Fruit fly (Drosophila melanogaster) whole organism, embryonic: ENCODE results near the gene CG43137.

Experiments
- Asciz ChIP-seq: fragments of 200-800 bp; sonication (Bioruptor generic); optimal IDR thresholded peaks from 2 replicates; lab custom pipeline; 2017; ENCODE audit warnings: missing biosample characterization, mild to moderate bottlenecking, missing genetic modification characterization, missing genetic modification reagents
- CG10267 ChIP-seq: fragments of 200-800 bp; sonication (Bioruptor generic); optimal IDR thresholded peaks from 2 replicates; lab custom pipeline; 2018; ENCODE audit warnings: missing biosample characterization, mild to moderate bottlenecking, missing genetic modification characterization, moderate library complexity
- CG10431 ChIP-seq: fragments of 200-800 bp; sonication (Bioruptor generic); optimal IDR thresholded peaks from 3 replicates; lab custom pipeline; 2018; ENCODE audit warnings: missing biosample characterization, mild to moderate bottlenecking, missing genetic modification characterization
- CG12769 ChIP-seq: fragments of 200-800 bp; sonication (Bioruptor generic); optimal IDR thresholded peaks from 2 replicates; lab custom pipeline; 2019; ENCODE audit warnings: missing biosample characterization, mild to moderate bottlenecking, missing genetic modification characterization, moderate library complexity
- CG13624 ChIP-seq: fragments of 200-800 bp; sonication (Bioruptor generic); optimal IDR thresholded peaks from 2 replicates; lab custom pipeline; 2016; ENCODE audit warnings: missing biosample characterization, missing genetic modification characterization
- CG14860 ChIP-seq: fragments of 200-800 bp; sonication (Bioruptor generic); IDR thresholded peaks from 3 replicates; pipeline ENCODE4 v1.3.6; 2022; ENCODE audit warnings: missing biosample characterization, missing genetic modification characterization; ENCODE audit not compliant: partially characterized antibody
- CG17912 ChIP-seq: fragments of 200-800 bp; sonication (Bioruptor generic); optimal IDR thresholded peaks from 2 replicates; lab custom pipeline; 2018; ENCODE audit warnings: missing biosample characterization, mild to moderate bottlenecking, missing genetic modification characterization
- CG18764 ChIP-seq: fragments of 200-800 bp; sonication (Bioruptor generic); optimal IDR thresholded peaks from 3 replicates; lab custom pipeline; 2016; ENCODE audit warnings: missing biosample characterization, missing genetic modification characterization
- CG2712 ChIP-seq: fragments of 200-800 bp; optimal IDR thresholded peaks from 3 replicates; lab custom pipeline; 2019; ENCODE audit warnings: missing biosample characterization, mild to moderate bottlenecking, missing genetic modification characterization, moderate library complexity
- CG30431 ChIP-seq: fragments of 200-800 bp; sonication (Bioruptor generic); optimal IDR thresholded peaks from 2 replicates; lab custom pipeline; 2017; ENCODE audit warnings: missing biosample characterization, missing genetic modification characterization
- CG32767 ChIP-seq: fragments of 200-800 bp; sonication (Bioruptor generic); IDR thresholded peaks from 2 replicates; pipeline ENCODE4 v1.3.6; 2022; ENCODE audit warnings: missing biosample characterization, missing genetic modification characterization
- CG33213 ChIP-seq: fragments of 200-800 bp; sonication (Bioruptor generic); optimal IDR thresholded peaks from 3 replicates; lab custom pipeline; 2016; ENCODE audit warnings: missing biosample characterization, missing genetic modification characterization
- CG3726 ChIP-seq: fragments of 200-800 bp; sonication (Bioruptor generic); IDR thresholded peaks from 3 replicates; pipeline ENCODE4, ENCODE4 v1.3.6; 2022; ENCODE audit warnings: missing biosample characterization, missing genetic modification characterization
- CG7556 ChIP-seq: fragments of 200-800 bp; sonication (Bioruptor generic); optimal IDR thresholded peaks from 2 replicates; lab custom pipeline; 2017; ENCODE audit warnings: missing biosample characterization, mild to moderate bottlenecking, missing genetic modification characterization
- CG8765 ChIP-seq: fragments of 200-800 bp; sonication (Bioruptor generic); IDR thresholded peaks from 2 replicates; pipeline ENCODE4 v1.3.6; 2022; ENCODE audit warnings: missing biosample characterization, missing genetic modification characterization
- CHES-1-like ChIP-seq: fragments of 200-800 bp; sonication (Bioruptor generic); optimal IDR thresholded peaks from 2 replicates; lab custom pipeline; 2016; ENCODE audit warnings: missing biosample characterization, missing genetic modification characterization
- Chrac-16 ChIP-seq: fragments of 200-800 bp; sonication (Bioruptor generic); optimal IDR thresholded peaks from 3 replicates; lab custom pipeline; 2016; ENCODE audit warnings: missing biosample characterization, missing genetic modification characterization
- Dip2 ChIP-seq: fragments of 200-800 bp; sonication (Bioruptor generic); IDR thresholded peaks from 2 replicates; pipeline ENCODE4 v1.3.6; 2022; ENCODE audit warnings: missing biosample characterization, missing genetic modification characterization
- Dip3 ChIP-seq: fragments of 200-800 bp; sonication (Bioruptor generic); optimal IDR thresholded peaks from 3 replicates; lab custom pipeline; 2016; ENCODE audit warnings: missing biosample characterization, missing genetic modification characterization
- Gsc ChIP-seq: fragments of 200-800 bp; sonication (Bioruptor generic); IDR thresholded peaks from 2 replicates; pipeline ENCODE4 v1.3.6; 2022; ENCODE audit warnings: missing biosample characterization, missing genetic modification characterization
- HHEX ChIP-seq: fragments of 200-800 bp; sonication (Bioruptor generic); optimal IDR thresholded peaks from 3 replicates; lab custom pipeline; 2017; ENCODE audit warnings: missing biosample characterization, mild to moderate bottlenecking, missing genetic modification characterization, missing genetic modification reagents
- HLHmδ ChIP-seq: fragments of 200-800 bp; sonication (Bioruptor generic); optimal IDR thresholded peaks from 2 replicates; lab custom pipeline; 2018; ENCODE audit warnings: missing biosample characterization, mild to moderate bottlenecking, missing genetic modification characterization, moderate library complexity
- Hand ChIP-seq: fragments of 200-800 bp; sonication (Bioruptor generic); optimal IDR thresholded peaks from 2 replicates; lab custom pipeline; 2017; ENCODE audit warnings: mild to moderate bottlenecking, missing biosample characterization, missing genetic modification reagents, missing genetic modification characterization
- Meics ChIP-seq: fragments of 200-800 bp; sonication (Bioruptor generic); optimal IDR thresholded peaks from 2 replicates; lab custom pipeline; 2017; ENCODE audit warnings: missing biosample characterization, mild to moderate bottlenecking, missing genetic modification characterization
- Ravus ChIP-seq: fragments of 200-800 bp; sonication (Bioruptor generic); IDR thresholded peaks from 2 replicates; pipeline ENCODE4 v1.3.6; 2022; ENCODE audit warnings: missing biosample characterization, missing genetic modification characterization
- Rfx ChIP-seq: fragments of 200-800 bp; sonication (Bioruptor generic); IDR thresholded peaks from 2 replicates; pipeline ENCODE4 v1.3.6; 2022; ENCODE audit warnings: missing biosample characterization, missing genetic modification characterization
- Sox102F ChIP-seq: fragments of 200-800 bp; sonication (Bioruptor generic); optimal IDR thresholded peaks from 2 replicates; lab custom pipeline; 2018; ENCODE audit warnings: missing biosample characterization, mild to moderate bottlenecking, missing genetic modification characterization, moderate library complexity
- Xbp1 ChIP-seq: fragments of 200-800 bp; sonication (Bioruptor generic); optimal IDR thresholded peaks from 3 replicates; lab custom pipeline; 2016; ENCODE audit warnings: missing biosample characterization, mild to moderate bottlenecking, missing genetic modification characterization
- Xrp1 ChIP-seq: fragments of 200-800 bp; sonication (Bioruptor generic); IDR thresholded peaks from 2 replicates; pipeline ENCODE4 v1.3.6; 2022; ENCODE audit warnings: missing biosample characterization, missing genetic modification characterization
- bowl ChIP-seq: fragments of 200-800 bp; sonication (Bioruptor generic); IDR thresholded peaks from 2 replicates; pipeline ENCODE4 v1.3.6; 2022; ENCODE audit warnings: missing biosample characterization, missing genetic modification characterization
- caup ChIP-seq: fragments of 200-800 bp; sonication (Bioruptor generic); optimal IDR thresholded peaks from 3 replicates; lab custom pipeline; 2017; ENCODE audit warnings: missing biosample characterization, mild to moderate bottlenecking, missing genetic modification characterization, moderate library complexity; ENCODE audit not compliant: severe bottlenecking
- crp ChIP-seq, 2 experiments: fragments of 200-800 bp; sonication (Bioruptor generic); optimal IDR thresholded peaks; 2 replicates in 1 of 2; 3 replicates in 1 of 2; lab custom pipeline; 2017; ENCODE audit warnings: missing biosample characterization in 2 of 2, missing genetic modification characterization in 2 of 2, mild to moderate bottlenecking in 1 of 2, moderate library complexity in 1 of 2
- dati ChIP-seq: fragments of 200-800 bp; sonication (Bioruptor generic); IDR thresholded peaks from 2 replicates; pipeline ENCODE4 v1.3.6; 2022; ENCODE audit warnings: missing biosample characterization, missing genetic modification characterization
- disco-r ChIP-seq: fragments of 200-800 bp; sonication (Bioruptor generic); optimal IDR thresholded peaks from 2 replicates; lab custom pipeline; 2016; ENCODE audit warnings: missing biosample characterization, missing genetic modification characterization
- fru ChIP-seq: fragments of >200 bp; optimal IDR thresholded peaks from 2 replicates; lab custom pipeline; 2017
- gro ChIP-seq: fragments of 200-800 bp; sonication (Bioruptor generic); optimal IDR thresholded peaks from 2 replicates; lab custom pipeline; 2016; ENCODE audit warnings: missing biosample characterization, missing genetic modification characterization
- h ChIP-seq: fragments of >200 bp; optimal IDR thresholded peaks from 2 replicates; lab custom pipeline; 2017
- hkb ChIP-seq, 2 experiments: fragments of 200-800 bp in 1 of 2; fragments of >200 bp in 1 of 2; sonication (Bioruptor generic) in 1 of 2; IDR thresholded peaks in 1 of 2; optimal IDR thresholded peaks in 1 of 2; 2 replicates each; pipeline versions ENCODE4 v1.3.6 to Lab custom; 2017 to 2022; ENCODE audit warnings: missing biosample characterization in 1 of 2, missing genetic modification characterization in 1 of 2
- inv ChIP-seq: fragments of 200-800 bp; sonication (Bioruptor generic); IDR thresholded peaks from 2 replicates; pipeline ENCODE4 v1.3.6; 2022; ENCODE audit warnings: missing biosample characterization, missing genetic modification characterization; ENCODE audit not compliant: partially characterized antibody
- jumu ChIP-seq: fragments of 200-800 bp; sonication (Bioruptor generic); optimal IDR thresholded peaks from 3 replicates; lab custom pipeline; 2016; ENCODE audit warnings: missing biosample characterization, missing genetic modification characterization
- maf-S ChIP-seq: fragments of 200-800 bp; sonication (Bioruptor generic); optimal IDR thresholded peaks from 2 replicates; lab custom pipeline; 2016; ENCODE audit warnings: missing biosample characterization, missing genetic modification characterization
- nerfin-1 ChIP-seq: fragments of 200-800 bp; sonication (Bioruptor generic); optimal IDR thresholded peaks from 3 replicates; lab custom pipeline; 2019; ENCODE audit warnings: missing biosample characterization, mild to moderate bottlenecking, missing genetic modification characterization, moderate library complexity
- psq ChIP-seq: fragments of 200-800 bp; sonication (Bioruptor generic); optimal IDR thresholded peaks from 2 replicates; lab custom pipeline; 2017; ENCODE audit warnings: missing biosample characterization, missing genetic modification characterization
- row ChIP-seq: fragments of 200-800 bp; sonication (Bioruptor generic); IDR thresholded peaks from 3 replicates; pipeline ENCODE4 v1.3.6; 2022; ENCODE audit warnings: missing biosample characterization, missing genetic modification characterization
- salm ChIP-seq: fragments of 200-800 bp; sonication (Bioruptor generic); optimal IDR thresholded peaks from 2 replicates; lab custom pipeline; 2018; ENCODE audit warnings: missing biosample characterization, mild to moderate bottlenecking, missing genetic modification characterization
- slp2 ChIP-seq: fragments of 200-800 bp; sonication (Bioruptor generic); optimal IDR thresholded peaks from 2 replicates; lab custom pipeline; 2016; ENCODE audit warnings: missing biosample characterization, missing genetic modification characterization
- tgo ChIP-seq: fragments of 200-800 bp; sonication (Bioruptor generic); IDR thresholded peaks from 3 replicates; pipeline ENCODE4 v1.3.6; 2022; ENCODE audit warnings: missing biosample characterization, missing genetic modification characterization
- wek ChIP-seq: fragments of 200-800 bp; sonication (Bioruptor generic); optimal IDR thresholded peaks from 3 replicates; lab custom pipeline; 2018; ENCODE audit warnings: missing biosample characterization, mild to moderate bottlenecking, missing genetic modification characterization, moderate library complexity

The CG43137 gene

DNA sequence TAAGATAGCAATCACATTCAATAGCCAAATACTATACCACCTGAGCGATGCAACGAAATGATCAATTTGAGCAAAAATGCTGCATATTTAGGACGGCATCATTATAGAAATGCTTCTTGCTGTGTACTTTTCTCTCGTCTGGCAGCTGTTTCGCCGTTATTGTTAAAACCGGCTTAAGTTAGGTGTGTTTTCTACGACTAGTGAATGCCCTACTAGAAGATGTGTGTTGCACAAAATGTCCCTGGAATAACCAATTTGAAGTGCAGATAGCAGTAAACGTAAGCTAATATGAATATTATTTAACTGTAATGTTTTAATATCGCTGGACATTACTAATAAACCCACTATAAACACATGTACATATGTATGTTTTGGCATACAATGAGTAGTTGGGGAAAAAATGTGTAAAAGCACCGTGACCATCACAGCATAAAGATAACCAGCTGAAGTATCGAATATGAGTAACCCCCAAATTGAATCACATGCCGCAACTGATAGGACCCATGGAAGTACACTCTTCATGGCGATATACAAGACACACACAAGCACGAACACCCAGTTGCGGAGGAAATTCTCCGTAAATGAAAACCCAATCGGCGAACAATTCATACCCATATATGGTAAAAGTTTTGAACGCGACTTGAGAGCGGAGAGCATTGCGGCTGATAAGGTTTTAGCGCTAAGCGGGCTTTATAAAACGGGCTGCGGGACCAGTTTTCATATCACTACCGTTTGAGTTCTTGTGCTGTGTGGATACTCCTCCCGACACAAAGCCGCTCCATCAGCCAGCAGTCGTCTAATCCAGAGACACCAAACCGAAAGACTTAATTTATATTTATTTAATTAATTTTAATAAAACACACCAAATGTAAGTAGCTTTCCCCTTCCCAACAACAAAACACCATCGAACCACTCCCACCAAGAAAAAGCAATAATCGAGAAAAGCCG is 35.5 kb upstream of the CG43137 start, which contains the start of gene Act5C (continued):
- peak; percentile 87 for TF ChIP-seq CG18764 (GFP tag; lab: Kevin White, UChicago)
- TF ChIP-seq CG10431, result peak; percentile 55
- no peak for TF ChIP-seq hkb (optimal IDR thresholded peaks at IDR 0.05; lab: Kevin White, UChicago)
- peak; percentile 94 for TF ChIP-seq hkb (GFP tag; IDR thresholded peaks at IDR 0.05; lab: Robert Waterston, UW)
- peak; percentile 90 for TF ChIP-seq CG8765 (GFP tag; lab: Robert Waterston, UW)
- TF ChIP-seq disco-r (GFP tag; lab: Kevin White, UChicago), result peak; percentile 92
- peak; percentile 94 for TF ChIP-seq CHES-1-like (GFP tag; lab: Kevin White, UChicago)
- TF ChIP-seq Chrac-16, result peak; percentile 94
- peak; percentile 96 for TF ChIP-seq Xrp1
- peak; percentile 83 for TF ChIP-seq Gsc (GFP tag; lab: Robert Waterston, UW)
- TF ChIP-seq CG30431 (GFP tag; lab: Kevin White, UChicago), result peak; percentile 93
- peak; percentile 93 for TF ChIP-seq Meics
- TF ChIP-seq psq, result peak; percentile 74
- peak; percentile 96 for TF ChIP-seq CG2712 (tag; lab: Kevin White, UChicago)
- TF ChIP-seq CG12769 (tag; lab: Kevin White, UChicago), result peak; percentile 98
- TF ChIP-seq jumu (GFP tag; lab: Kevin White, UChicago), result peak; percentile 95
- peak; percentile 95 for TF ChIP-seq CG33213
- peak; percentile 87 for TF ChIP-seq Dip3 (GFP tag; lab: Kevin White, UChicago)
- TF ChIP-seq CG3726 (GFP tag; lab: Robert Waterston, UW), result peak; percentile 96
- TF ChIP-seq Rfx (GFP tag; lab: Robert Waterston, UW), result peak; percentile 96
- TF ChIP-seq HLHmδ (GFP tag; lab: Kevin White, UChicago), result no peak
- TF ChIP-seq CG10267 (tag; lab: Kevin White, UChicago), result peak; percentile 91
- TF ChIP-seq Hand, result peak; percentile 78
- TF ChIP-seq CG7556, result peak; percentile 92
- TF ChIP-seq CG14860 (GFP tag; lab: Robert Waterston, UW), result no peak
- peak; percentile 81 for TF ChIP-seq dati
- peak; percentile 95 for TF ChIP-seq row (GFP tag; lab: Robert Waterston, UW)
- no peak for TF ChIP-seq h
- TF ChIP-seq fru (lab: Kevin White, UChicago), result no peak
- TF ChIP-seq Dip2, result 0 out of 2 replicates have a peak, but pooled peaks have one; percentile 16
- peak; percentile 23 to 70 for TF ChIP-seq crp (GFP tag; optimal IDR thresholded peaks at IDR 0.05; lab: Kevin White, UChicago)
- TF ChIP-seq inv, result no peak
- peak; percentile 94 for TF ChIP-seq CG13624 (GFP tag; lab: Kevin White, UChicago)
- TF ChIP-seq CG32767 (GFP tag; lab: Robert Waterston, UW), result peak; percentile 90
- peak; percentile 89 for TF ChIP-seq tgo (GFP tag; lab: Robert Waterston, UW)
- TF ChIP-seq nerfin-1 (tag; lab: Kevin White, UChicago), result peak; percentile 91
- peak; percentile 94 for TF ChIP-seq Sox102F (GFP tag; lab: Kevin White, UChicago)
- peak; percentile 85 for TF ChIP-seq Asciz
- peak; percentile 87 for TF ChIP-seq wek
- peak; percentile 91 for TF ChIP-seq maf-S (GFP tag; lab: Kevin White, UChicago)
- TF ChIP-seq gro (GFP tag; lab: Kevin White, UChicago), result peak; percentile 93
- TF ChIP-seq HHEX (GFP tag; lab: Kevin White, UChicago), result peak; percentile 90
- peak; percentile 90 for TF ChIP-seq caup (GFP tag; lab: Kevin White, UChicago)
- peak; percentile 94 for TF ChIP-seq slp2
- TF ChIP-seq bowl (GFP tag; lab: Robert Waterston, UW), result peak; percentile 81
- peak; percentile 74 for TF ChIP-seq Ravus (GFP tag; lab: Robert Waterston, UW)
- TF ChIP-seq Xbp1 (GFP tag; lab: Kevin White, UChicago), result peak; percentile 94
- no peak for TF ChIP-seq CG17912 (GFP tag; lab: Kevin White, UChicago)
- TF ChIP-seq salm (tag; lab: Kevin White, UChicago), result peak; percentile 93
